Fruit fly (Drosophila melanogaster) whole organism: ENCODE results near the gene CG16789.

Experiments
- CG8478 ChIP-seq: fragments of >200 bp; optimal IDR thresholded peaks from 2 replicates; lab custom pipeline; 2018; ENCODE audit warnings: inconsistent platforms
- Dll ChIP-seq: fragments of >200 bp; optimal IDR thresholded peaks from 2 replicates; lab custom pipeline; 2017
- EcR ChIP-seq, 2 experiments: fragments of >200 bp; optimal IDR thresholded peaks; 2 replicates each; lab custom pipeline; 2017; ENCODE audit warnings: missing biosample characterization in 2 of 2, missing genetic modification characterization in 2 of 2, missing genetic modification reagents in 2 of 2
- pan ChIP-seq: fragments of >200 bp; optimal IDR thresholded peaks from 2 replicates; lab custom pipeline; 2017
- psq ChIP-seq: fragments of >200 bp; optimal IDR thresholded peaks from 2 replicates; lab custom pipeline; 2017
- usp ChIP-seq: fragments of >200 bp; optimal IDR thresholded peaks from 2 replicates; lab custom pipeline; 2017; ENCODE audit warnings: missing biosample characterization, missing genetic modification characterization, mixed read lengths

The CG16789 gene

DNA sequence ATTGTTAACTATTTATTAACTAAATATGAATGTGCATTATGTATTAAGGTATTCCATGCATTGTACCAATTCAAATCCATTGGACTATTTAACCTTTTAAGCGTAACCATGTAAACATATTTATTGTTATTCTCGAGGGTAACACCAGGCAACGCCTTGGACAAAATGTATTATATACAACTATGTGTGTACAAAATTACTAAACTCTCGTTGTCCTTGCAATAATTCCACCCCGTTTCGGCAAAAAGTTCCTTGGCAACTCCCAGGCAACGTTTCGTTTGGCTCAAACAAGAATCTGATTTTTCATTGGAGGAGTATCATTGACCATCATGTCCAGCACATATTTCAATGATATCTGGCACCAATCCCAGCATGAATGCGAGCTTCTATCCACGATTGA, at the start of gene CG16789:
Gene CG16789 (plus strand): TSS at position 301 of the 400 bp plus-strand sequence.
- TF ChIP-seq usp (GFP tag; lab: Kevin White, UChicago): no peak
- no peak for TF ChIP-seq EcR (GFP tag; optimal IDR thresholded peaks at IDR 0.05; lab: Kevin White, UChicago)
- TF ChIP-seq Dll (lab: Kevin White, UChicago): no peak
- no peak for TF ChIP-seq CG8478 (lab: Kevin White, UChicago)
- no peak for TF ChIP-seq pan
- no peak for TF ChIP-seq psq

DNA sequence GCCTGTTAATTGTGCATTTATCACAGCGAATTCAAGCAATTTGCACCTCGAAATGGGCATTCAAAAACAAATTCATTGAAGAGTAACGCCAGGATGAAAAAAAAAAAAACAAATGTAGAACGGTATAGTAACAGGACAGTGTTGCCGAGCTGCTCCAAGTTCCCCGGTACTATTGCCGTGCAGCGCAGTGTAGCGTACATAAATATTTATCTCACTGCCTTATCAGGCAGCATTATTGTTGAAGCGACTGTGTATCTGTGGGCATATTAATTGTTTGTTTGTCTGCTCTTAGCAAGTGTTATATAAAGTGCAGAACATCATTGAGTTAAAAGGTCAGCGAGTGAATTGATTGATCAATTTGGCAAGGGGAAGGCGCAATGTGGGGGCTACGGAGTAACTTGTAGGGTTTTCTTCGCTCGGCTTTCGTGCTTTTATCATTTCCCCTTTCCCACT, 49.6 kb upstream of the CG16789 start:
- TF ChIP-seq usp (GFP tag; lab: Kevin White, UChicago) (no peak), CG8478 (lab: Kevin White, UChicago) (no peak), psq (no peak), EcR (GFP tag; optimal IDR thresholded peaks at IDR 0.05; lab: Kevin White, UChicago) (no peak), pan (no peak), Dll (lab: Kevin White, UChicago) (no peak)

DNA sequence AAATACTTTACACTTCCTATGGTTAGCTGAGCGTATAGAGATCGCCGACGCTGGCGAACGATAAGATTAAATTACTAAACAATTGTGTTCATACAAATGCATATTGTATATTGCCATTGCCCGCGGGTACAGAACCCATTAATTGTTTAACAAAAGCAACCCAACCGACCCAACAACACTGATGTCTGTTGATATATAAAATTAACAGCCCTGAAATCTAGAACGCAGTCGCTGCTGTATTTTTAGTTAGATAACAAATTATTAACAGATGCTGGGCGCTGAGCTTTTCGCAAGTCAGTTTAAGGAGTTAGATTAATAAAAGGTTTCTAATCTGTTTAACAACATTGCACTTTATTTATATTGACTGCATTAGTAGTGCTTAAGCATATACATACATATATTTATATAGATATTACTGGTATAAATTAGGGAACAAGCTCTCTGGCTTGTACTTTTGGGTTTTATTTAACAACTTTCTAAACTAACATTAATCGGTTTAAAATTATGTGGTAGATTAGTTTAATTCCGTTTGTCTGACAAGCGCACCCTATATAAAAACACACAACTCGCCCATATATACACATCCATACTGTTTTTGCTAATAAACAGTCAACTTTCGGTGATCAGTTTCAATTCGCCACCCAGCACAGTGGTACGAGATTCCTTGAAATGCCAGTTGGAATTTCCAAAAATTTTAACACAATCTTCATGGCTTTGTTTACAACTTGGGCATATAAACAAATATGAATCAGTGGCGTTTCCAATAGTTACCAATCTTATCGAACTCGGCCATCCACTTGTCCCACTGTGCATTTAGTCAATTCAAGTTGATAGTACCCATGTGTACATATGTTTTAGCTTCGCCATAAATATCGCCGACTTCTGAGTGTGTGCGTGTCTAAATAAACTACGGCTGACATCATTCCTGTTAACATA, 37.8 kb upstream of the CG16789 start:
- no peak for TF ChIP-seq psq
- TF ChIP-seq pan: no peak
- TF ChIP-seq CG8478 (lab: Kevin White, UChicago): no peak
- no peak for TF ChIP-seq usp (GFP tag; lab: Kevin White, UChicago)
- TF ChIP-seq Dll (lab: Kevin White, UChicago): no peak
- TF ChIP-seq EcR (GFP tag; optimal IDR thresholded peaks at IDR 0.05; lab: Kevin White, UChicago): no peak

DNA sequence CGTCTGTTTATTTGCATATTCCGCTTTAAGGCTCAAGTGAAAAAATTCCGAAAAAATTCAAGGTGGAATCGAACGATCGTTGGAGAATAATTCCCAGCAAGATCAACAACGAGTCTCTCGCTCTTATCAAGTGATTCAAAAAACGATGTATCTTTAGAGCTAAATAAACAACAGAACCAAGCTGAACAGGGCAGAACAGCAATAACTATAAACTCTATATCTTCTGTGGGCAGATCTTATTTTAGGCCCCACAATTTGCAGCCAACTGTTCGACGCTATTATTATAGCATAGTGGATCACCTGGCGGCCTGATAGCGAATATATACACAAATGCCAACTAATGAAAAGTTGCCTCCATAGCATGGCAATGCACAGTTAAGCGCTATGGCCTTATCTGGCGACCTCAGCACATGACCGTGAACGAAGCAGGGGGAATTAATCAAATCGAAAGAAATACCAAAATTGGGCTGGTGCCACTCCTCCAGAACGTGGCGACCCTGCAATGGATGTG, 36.6 kb upstream of the CG16789 start:
- no peak for TF ChIP-seq pan
- TF ChIP-seq psq: no peak
- TF ChIP-seq Dll (lab: Kevin White, UChicago): no peak
- no peak for TF ChIP-seq CG8478 (lab: Kevin White, UChicago)
- no peak for TF ChIP-seq usp (GFP tag; lab: Kevin White, UChicago)
- TF ChIP-seq EcR (GFP tag; optimal IDR thresholded peaks at IDR 0.05; lab: Kevin White, UChicago): no peak

DNA sequence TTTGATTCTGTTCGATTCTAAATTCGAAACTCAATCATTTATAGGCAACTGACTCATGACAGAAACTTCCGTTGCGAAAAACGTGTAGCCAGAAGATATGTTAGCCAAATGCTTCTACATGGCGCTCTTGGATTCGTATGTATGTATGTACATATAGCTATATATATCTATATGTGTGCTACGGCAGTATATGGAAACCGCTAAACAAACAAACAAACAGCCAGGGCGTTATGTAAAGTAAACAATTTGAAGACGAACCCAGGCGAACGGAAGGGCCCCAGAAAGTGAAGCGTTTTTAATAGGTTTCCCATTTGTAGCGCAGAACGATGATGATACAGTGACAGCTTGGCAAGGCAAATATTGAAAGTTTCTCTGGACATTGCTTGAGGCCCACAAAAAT, 36.1 kb upstream of the CG16789 start:
- TF ChIP-seq pan: no peak
- no peak for TF ChIP-seq EcR (GFP tag; optimal IDR thresholded peaks at IDR 0.05; lab: Kevin White, UChicago)
- no peak for TF ChIP-seq Dll (lab: Kevin White, UChicago)
- TF ChIP-seq usp (GFP tag; lab: Kevin White, UChicago): no peak
- TF ChIP-seq CG8478 (lab: Kevin White, UChicago): no peak
- no peak for TF ChIP-seq psq

DNA sequence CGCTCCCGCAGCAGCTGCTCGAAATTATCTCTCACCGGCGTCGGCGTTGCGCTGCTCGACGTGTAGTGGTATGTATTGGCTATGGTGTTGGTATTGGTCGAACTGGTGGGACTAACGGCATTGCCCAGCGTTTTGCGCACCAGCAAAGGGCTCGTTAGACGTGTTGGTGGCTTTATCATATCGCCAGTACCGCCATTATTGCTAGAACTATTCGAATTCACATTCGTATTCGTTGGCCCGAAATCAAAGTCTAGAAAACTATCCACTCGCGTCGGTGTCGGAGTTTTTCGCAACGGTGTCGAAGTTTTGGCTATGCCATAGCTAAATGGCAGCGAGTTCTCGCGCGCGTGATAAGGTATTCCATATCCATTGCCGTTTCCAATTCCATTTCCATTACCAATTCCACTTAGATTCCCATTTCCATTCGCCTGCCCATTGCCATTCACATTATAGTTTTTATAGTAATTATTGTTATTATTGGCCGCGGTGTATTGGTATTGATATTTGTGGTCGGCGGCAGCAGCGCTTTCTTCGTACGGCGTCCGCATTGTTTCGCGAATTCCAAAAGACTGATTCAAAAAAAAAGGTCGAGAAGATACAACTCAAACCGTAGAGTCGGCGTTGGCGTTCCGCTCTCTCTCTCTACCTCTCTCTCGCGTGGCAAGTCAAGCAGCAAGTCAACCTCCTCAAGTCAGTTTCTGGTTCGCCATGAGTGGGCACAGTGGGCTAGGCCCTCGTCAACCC, 33.4 kb upstream of the CG16789 start, which contains the start of gene by:
Gene by (minus strand): TSS at position 575 of the 744 bp plus-strand sequence.
- no peak for TF ChIP-seq usp (GFP tag; lab: Kevin White, UChicago)
- peak; percentile 73 for TF ChIP-seq Dll (lab: Kevin White, UChicago)

DNA sequence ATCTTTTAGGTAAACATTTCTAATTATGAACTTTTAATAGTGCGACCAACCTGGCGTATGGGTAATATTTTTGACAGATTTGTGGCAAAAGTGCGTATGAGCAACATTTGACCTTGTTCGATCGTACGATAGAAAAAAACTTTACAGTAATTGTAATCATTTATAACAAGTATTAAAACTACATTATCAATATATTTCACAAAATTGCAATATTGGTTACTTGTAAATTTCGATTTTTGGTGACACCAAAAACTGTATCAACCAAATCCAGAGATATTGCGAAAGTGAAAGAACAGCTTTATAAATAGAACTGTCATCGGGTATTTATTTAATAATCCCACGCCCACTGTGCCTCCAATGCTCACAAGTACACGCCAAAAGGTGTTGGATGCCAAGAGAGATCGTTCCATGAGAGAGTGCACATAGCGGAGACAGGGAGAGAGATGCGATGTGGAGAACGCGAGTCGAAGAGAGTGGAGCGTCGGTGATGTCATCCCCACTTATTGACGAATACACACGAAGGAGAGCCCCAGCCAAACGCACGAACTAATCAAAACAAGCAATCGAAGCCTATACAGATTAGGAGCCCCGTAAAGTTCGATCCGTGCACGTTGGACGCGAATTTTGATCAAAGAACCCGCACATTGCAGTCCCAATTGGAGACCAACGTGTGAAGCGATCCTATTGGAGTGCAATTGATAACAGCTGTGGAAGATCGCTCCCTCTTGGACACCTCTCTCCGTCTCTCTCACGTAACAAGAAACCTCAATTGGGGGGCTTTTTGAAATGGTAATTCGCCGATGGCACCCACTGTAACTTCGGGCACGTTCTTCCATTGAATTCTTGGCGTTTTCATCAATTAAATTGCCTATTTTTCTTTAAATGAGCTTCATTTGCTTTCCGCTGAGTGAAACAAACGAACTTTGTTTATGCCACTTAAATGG, 32.5 kb upstream of the CG16789 start:
- TF ChIP-seq EcR (GFP tag; optimal IDR thresholded peaks at IDR 0.05; lab: Kevin White, UChicago) (no peak), Dll (lab: Kevin White, UChicago) (peak; percentile 91)

DNA sequence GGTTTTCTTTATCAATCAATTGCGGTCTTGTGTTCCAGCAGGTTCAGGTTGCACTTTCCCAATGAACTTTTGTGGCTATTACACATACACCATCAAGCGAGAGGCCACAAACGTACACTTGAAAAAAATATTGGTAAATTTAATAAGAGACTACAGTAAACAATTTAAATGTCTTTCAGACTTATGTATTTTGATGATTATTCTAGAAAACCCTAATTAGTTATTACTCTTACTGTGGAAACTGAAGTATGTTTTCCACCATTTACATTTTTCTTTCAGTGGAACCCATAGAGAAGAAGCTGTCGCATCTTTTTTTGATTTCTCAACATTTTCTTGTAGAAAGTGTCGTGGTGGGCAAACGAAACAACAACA, 31.9 kb upstream of the CG16789 start:
- no peak for TF ChIP-seq usp (GFP tag; lab: Kevin White, UChicago)
- TF ChIP-seq CG8478 (lab: Kevin White, UChicago): no peak
- no peak for TF ChIP-seq Dll (lab: Kevin White, UChicago)
- no peak for TF ChIP-seq EcR (GFP tag; optimal IDR thresholded peaks at IDR 0.05; lab: Kevin White, UChicago)
- TF ChIP-seq pan: no peak
- no peak for TF ChIP-seq psq

DNA sequence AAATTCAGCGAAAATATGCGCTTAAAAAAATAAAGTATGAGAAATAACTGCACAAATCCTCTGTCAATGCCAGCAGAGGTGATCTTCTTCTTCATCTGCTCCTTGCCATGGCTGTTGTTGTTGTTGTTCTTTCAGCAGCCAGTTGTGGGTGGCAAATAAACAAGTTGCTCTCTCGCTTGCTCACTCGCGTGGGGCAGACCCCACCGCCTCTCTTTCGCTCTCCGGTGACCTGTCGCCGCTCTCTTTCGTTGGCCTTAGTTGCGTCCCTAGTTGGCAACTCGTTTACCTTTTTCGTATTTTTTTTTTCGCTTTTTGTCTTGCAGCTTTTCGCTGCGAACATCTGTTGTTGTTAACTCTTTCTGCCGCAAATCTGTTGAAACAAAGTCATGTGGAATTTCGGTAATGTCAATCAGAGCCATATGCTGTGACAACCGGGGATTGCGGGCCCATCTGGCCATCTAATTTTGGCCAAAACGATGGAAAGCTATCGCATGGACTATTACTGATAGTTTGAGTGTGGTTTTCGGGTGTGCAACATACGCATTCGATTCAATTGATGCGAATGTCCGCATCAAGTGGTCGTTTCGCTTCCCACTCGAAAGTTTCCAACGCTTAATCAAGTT, 31.3 kb upstream of the CG16789 start:
- TF ChIP-seq CG8478 (lab: Kevin White, UChicago): no peak
- TF ChIP-seq pan: no peak
- TF ChIP-seq EcR (GFP tag; optimal IDR thresholded peaks at IDR 0.05; lab: Kevin White, UChicago): no peak
- TF ChIP-seq psq: no peak
- no peak for TF ChIP-seq usp (GFP tag; lab: Kevin White, UChicago)
- TF ChIP-seq Dll (lab: Kevin White, UChicago): no peak

DNA sequence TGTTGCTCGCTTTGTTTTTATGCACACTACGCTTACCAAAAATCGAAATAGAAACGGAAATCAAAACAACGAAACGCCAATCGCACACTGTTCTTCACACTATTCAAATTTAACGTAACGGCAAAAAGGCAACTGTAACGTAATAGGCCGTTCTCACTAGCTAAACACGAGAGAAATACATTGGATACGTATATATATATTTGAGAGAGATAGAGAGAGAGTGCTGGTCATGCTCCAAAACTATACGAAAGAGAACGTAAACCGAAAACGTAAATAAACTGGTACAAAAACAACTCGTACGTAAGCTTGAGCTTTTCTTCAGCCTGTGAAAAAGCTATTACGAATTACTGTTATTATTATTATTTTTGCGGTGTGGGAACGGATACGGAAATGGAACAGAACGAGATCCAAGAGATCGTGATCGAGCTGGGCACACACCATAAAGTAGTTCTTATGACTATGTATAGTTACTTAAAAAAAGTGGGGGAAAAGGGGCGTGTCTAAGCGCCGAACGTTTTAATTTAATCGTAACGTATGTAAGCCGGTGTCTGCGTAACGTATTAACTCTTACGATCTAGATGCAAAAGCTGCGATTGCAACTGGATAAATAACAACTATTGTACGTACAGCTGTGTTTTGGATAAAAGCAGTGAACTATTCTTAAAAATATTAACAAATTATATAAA, 22.4 kb upstream of the CG16789 start:
- TF ChIP-seq psq: no peak
- TF ChIP-seq Dll (lab: Kevin White, UChicago): no peak
- TF ChIP-seq usp (GFP tag; lab: Kevin White, UChicago): no peak
- TF ChIP-seq EcR (GFP tag; optimal IDR thresholded peaks at IDR 0.05; lab: Kevin White, UChicago): no peak
- no peak for TF ChIP-seq pan
- TF ChIP-seq CG8478 (lab: Kevin White, UChicago): no peak
